Worm (Caenorhabditis elegans): ENCODE data around the gene algn-14.

algn-14 gene

ce11 chrIV:3821554-3821953 lies 18.3 kb upstream of the algn-14 start:
- TF ChIP-seq elt-2 (tag; optimal IDR thresholded peaks at IDR 0.05) (peak; percentile 34), ceh-28 (tag; optimal IDR thresholded peaks at IDR 0.05) (no peak)

ce11 chrIV:3820133-3820532 lies 16.9 kb upstream of the algn-14 start:
- no peak for TF ChIP-seq nhr-76 (tag; optimal IDR thresholded peaks at IDR 0.05)
- TF ChIP-seq fkh-10 (GFP tag; optimal IDR thresholded peaks at IDR 0.05), result peak; percentile 95

ce11 chrIV:3819278-3819777 lies 16.1 kb upstream of the algn-14 start, which contains the start of gene bris-1:
Gene bris-1, minus strand, starts transcription at chrIV:3819328.
- TF ChIP-seq nfya-1 (tag; optimal IDR thresholded peaks at IDR 0.05; ENCODE audit: insufficient read depth), result no peak
- no peak for TF ChIP-seq nhr-237 (tag; optimal IDR thresholded peaks at IDR 0.05)
- TF ChIP-seq nhr-43 (tag; optimal IDR thresholded peaks at IDR 0.05; ENCODE audit: poor library complexity, severe bottlenecking), result no peak
- peak; percentile 2 for TF ChIP-seq ceh-28 (tag; optimal IDR thresholded peaks at IDR 0.05)
- TF ChIP-seq elt-2 (tag; optimal IDR thresholded peaks at IDR 0.05), result peak; percentile 81
- TF ChIP-seq pqm-1 (tag; optimal IDR thresholded peaks at IDR 0.05), result peak; percentile 8
- TF ChIP-seq daf-12 (tag; optimal IDR thresholded peaks at IDR 0.05), result no peak
- no peak for TF ChIP-seq fos-1 (tag; optimal IDR thresholded peaks at IDR 0.05)

ce11 chrIV:3817253-3817652 lies 14.0 kb upstream of the algn-14 start:
- no peak for TF ChIP-seq ama-1 (optimal IDR thresholded peaks at IDR 0.05)
- no peak for TF ChIP-seq pqm-1 (tag; optimal IDR thresholded peaks at IDR 0.05)
- no peak for TF ChIP-seq snpc-4 (tag; optimal IDR thresholded peaks at IDR 0.05)

- no peak for TF ChIP-seq ztf-4 (tag; optimal IDR thresholded peaks at IDR 0.05)
- TF ChIP-seq lin-15B (tag; optimal IDR thresholded peaks at IDR 0.05), result no peak
- TF ChIP-seq ZK546.5 (tag; optimal IDR thresholded peaks at IDR 0.05), result no peak
- no peak for TF ChIP-seq nhr-43 (tag; optimal IDR thresholded peaks at IDR 0.05; ENCODE audit: poor library complexity, severe bottlenecking)
- TF ChIP-seq nhr-237 (tag; optimal IDR thresholded peaks at IDR 0.05), result no peak
- TF ChIP-seq elt-1 (tag; optimal IDR thresholded peaks at IDR 0.05), result no peak
- TF ChIP-seq snpc-4 (tag; optimal IDR thresholded peaks at IDR 0.05), result no peak
- no peak for TF ChIP-seq ama-1 (optimal IDR thresholded peaks at IDR 0.05)
- no peak for TF ChIP-seq nhr-11 (tag; optimal IDR thresholded peaks at IDR 0.05)
- TF ChIP-seq egl-27 (tag; optimal IDR thresholded peaks at IDR 0.05), result no peak
- TF ChIP-seq R02D3.7 (tag; optimal IDR thresholded peaks at IDR 0.05), result no peak
- no peak for TF ChIP-seq fos-1 (tag; optimal IDR thresholded peaks at IDR 0.05)
- no peak for TF ChIP-seq zag-1 (tag; optimal IDR thresholded peaks at IDR 0.05)
- no peak for TF ChIP-seq ceh-9 (tag; optimal IDR thresholded peaks at IDR 0.05)
- TF ChIP-seq fkh-2 (tag; optimal IDR thresholded peaks at IDR 0.05), result no peak
- TF ChIP-seq fkh-10 (GFP tag; optimal IDR thresholded peaks at IDR 0.05), result no peak
- TF ChIP-seq daf-12 (tag; optimal IDR thresholded peaks at IDR 0.05), result no peak
- no peak for TF ChIP-seq lsy-12 (tag; optimal IDR thresholded peaks at IDR 0.05)
- no peak for TF ChIP-seq sea-2 (GFP tag; optimal IDR thresholded peaks at IDR 0.05)
- TF ChIP-seq nfya-1 (tag; optimal IDR thresholded peaks at IDR 0.05; ENCODE audit: insufficient read depth), result no peak
Observed at ce11 chrIV:3815259-3815644, 12.0 kb upstream of the algn-14 start.

ce11 chrIV:3814553-3815258 lies 11.5 kb upstream of the algn-14 start:
- TF ChIP-seq pha-4 (tag; optimal IDR thresholded peaks at IDR 0.05), result peak; percentile 57
- TF ChIP-seq ztf-4 (tag; optimal IDR thresholded peaks at IDR 0.05), result no peak
- no peak for TF ChIP-seq nhr-237 (tag; optimal IDR thresholded peaks at IDR 0.05)
- peak; percentile 82 for TF ChIP-seq elt-2 (tag; optimal IDR thresholded peaks at IDR 0.05)
- TF ChIP-seq lin-15B (tag; optimal IDR thresholded peaks at IDR 0.05), result peak; percentile 12

- TF ChIP-seq jun-1 (tag; optimal IDR thresholded peaks at IDR 0.05) (no peak), elt-2 (tag; optimal IDR thresholded peaks at IDR 0.05) (no peak), nhr-28 (tag; optimal IDR thresholded peaks at IDR 0.05) (no peak), R02D3.7 (tag; optimal IDR thresholded peaks at IDR 0.05) (no peak), snpc-4 (tag; optimal IDR thresholded peaks at IDR 0.05) (no peak), aly-2 (tag; optimal IDR thresholded peaks at IDR 0.05) (no peak), ztf-11 (tag; optimal IDR thresholded peaks at IDR 0.05) (no peak), fkh-10 (GFP tag; optimal IDR thresholded peaks at IDR 0.05) (no peak), nhr-237 (tag; optimal IDR thresholded peaks at IDR 0.05) (no peak), nhr-12 (tag; optimal IDR thresholded peaks at IDR 0.05) (no peak), elt-3 (tag; optimal IDR thresholded peaks at IDR 0.05) (no peak)
Observed at ce11 chrIV:3812812-3813211, 9.6 kb upstream of the algn-14 start.

Data from whole organism, L3 larva.